Fruit fly (Drosophila melanogaster): ENCODE data around the gene Or7a.

Gene Or7a

dm6 chrX:8115717-8116311 lies 49.7 kb downstream of the Or7a start, which contains the start of gene Gclc:
Gene Gclc (minus strand): TSS chrX:8116147.
- TF ChIP-seq N (GFP tag; optimal IDR thresholded peaks at IDR 0.05) (no peak), Myc (optimal IDR thresholded peaks at IDR 0.05) (peak; percentile 48), Rel (GFP tag; optimal IDR thresholded peaks at IDR 0.05) (no peak), Rel (tag; optimal IDR thresholded peaks at IDR 0.05) (peak; percentile 83), rgr (GFP tag; optimal IDR thresholded peaks at IDR 0.05) (peak; percentile 11), ey (GFP tag; optimal IDR thresholded peaks at IDR 0.05) (peak; percentile 3)

- no peak for TF ChIP-seq Abd-B (GFP tag; optimal IDR thresholded peaks at IDR 0.05)
- TF ChIP-seq Jra (GFP tag; optimal IDR thresholded peaks at IDR 0.05), result no peak
- TF ChIP-seq Myc (optimal IDR thresholded peaks at IDR 0.05), result no peak
- TF ChIP-seq Sp1 (GFP tag; optimal IDR thresholded peaks at IDR 0.05), result no peak
- no peak for TF ChIP-seq GATAd (GFP tag; optimal IDR thresholded peaks at IDR 0.05)
- TF ChIP-seq Dif (GFP tag; optimal IDR thresholded peaks at IDR 0.05; ENCODE audit: partially characterized antibody), result no peak
- no peak for TF ChIP-seq Hr83 (GFP tag; optimal IDR thresholded peaks at IDR 0.05; ENCODE audit: poor library complexity, severe bottlenecking)
- no peak for TF ChIP-seq dmrt93B (GFP tag; optimal IDR thresholded peaks at IDR 0.05)
- TF ChIP-seq dsf (GFP tag; optimal IDR thresholded peaks at IDR 0.05; ENCODE audit: borderline replicate concordance), result no peak
These were observed 50.2 kb downstream of the Or7a start for dm6 chrX:8115343-8115676.

- TF ChIP-seq Hnf4 (GFP tag; optimal IDR thresholded peaks at IDR 0.05) (peak; percentile 26), lola (GFP tag; optimal IDR thresholded peaks at IDR 0.05) (no peak), br (GFP tag; optimal IDR thresholded peaks at IDR 0.05) (peak; percentile 31), woc (GFP tag; optimal IDR thresholded peaks at IDR 0.05) (peak; percentile 25), OdsH (GFP tag; optimal IDR thresholded peaks at IDR 0.05) (no peak), sage (GFP tag; optimal IDR thresholded peaks at IDR 0.05) (no peak), psq (GFP tag; optimal IDR thresholded peaks at IDR 0.05) (peak; percentile 7), N (GFP tag; optimal IDR thresholded peaks at IDR 0.05) (no peak), Sp1 (GFP tag; optimal IDR thresholded peaks at IDR 0.05) (peak; percentile 19), GATAd (GFP tag; optimal IDR thresholded peaks at IDR 0.05) (no peak), ey (GFP tag; optimal IDR thresholded peaks at IDR 0.05) (no peak), Hr83 (GFP tag; optimal IDR thresholded peaks at IDR 0.05; ENCODE audit: poor library complexity, severe bottlenecking) (no peak), Jra (GFP tag; optimal IDR thresholded peaks at IDR 0.05) (no peak), h (GFP tag; optimal IDR thresholded peaks at IDR 0.05) (peak; percentile 20), rgr (GFP tag; optimal IDR thresholded peaks at IDR 0.05) (peak; percentile 37), HLH106 (tag; optimal IDR thresholded peaks at IDR 0.05) (peak; percentile 29), CG32264 (GFP tag; optimal IDR thresholded peaks at IDR 0.05) (no peak), Mio (GFP tag; optimal IDR thresholded peaks at IDR 0.05) (no peak), jim (GFP tag; optimal IDR thresholded peaks at IDR 0.05) (no peak), dsf (GFP tag; optimal IDR thresholded peaks at IDR 0.05; ENCODE audit: borderline replicate concordance) (no peak), CG9705 (GFP tag; optimal IDR thresholded peaks at IDR 0.05) (no peak), sv (GFP tag; optimal IDR thresholded peaks at IDR 0.05) (peak; percentile 3), Abd-B (GFP tag; optimal IDR thresholded peaks at IDR 0.05) (no peak)
These were observed 50.8 kb downstream of the Or7a start for dm6 chrX:8114476-8115342.
